Fruit fly (Drosophila melanogaster) S2 (cell line): ENCODE results near the gene CG34177.

ENCODE experiments used
- CG8478 ChIP-seq: fragments of >200 bp; optimal IDR thresholded peaks from 2 replicates; lab custom pipeline; 2018
- CTCF ChIP-seq, 2 experiments: fragments of >200 bp; optimal IDR thresholded peaks; 2 replicates each; lab custom pipeline; 2018

- TF ChIP-seq CTCF (optimal IDR thresholded peaks at IDR 0.05; lab: Kevin White, UChicago) (no peak), CG8478 (no peak)
Measured at dm6 chr2L:4418819-4419218, 14.9 kb upstream of the CG34177 start.
